Fruit fly (Drosophila melanogaster) whole organism, embryonic: ENCODE results near the gene Rab7.
A peak's percentile ranks its signal among the peaks of the same experiment; 100 is the strongest.

Experiments used
- Ada2b ChIP-seq: fragments of 200-800 bp; sonication (Bioruptor generic); IDR thresholded peaks from 2 replicates; pipeline ENCODE4 v1.3.6; 2022; ENCODE audit warnings: missing biosample characterization, missing genetic modification characterization
- Atf6 ChIP-seq: fragments of 200-800 bp; sonication (Bioruptor generic); IDR thresholded peaks from 2 replicates; pipeline ENCODE4 v1.3.6; 2022; ENCODE audit warnings: missing biosample characterization, missing genetic modification characterization
- CG11456 ChIP-seq: fragments of 200-800 bp; sonication (Bioruptor generic); IDR thresholded peaks from 3 replicates; pipeline ENCODE4 v1.3.6; 2022; ENCODE audit warnings: missing biosample characterization, missing genetic modification characterization
- CG11560 ChIP-seq: fragments of 200-800 bp; sonication (Bioruptor generic); IDR thresholded peaks from 3 replicates; pipeline ENCODE4 v1.3.6; 2022; ENCODE audit warnings: missing biosample characterization, missing genetic modification characterization
- CG12219 ChIP-seq: fragments of 200-800 bp; sonication (Bioruptor generic); optimal IDR thresholded peaks from 3 replicates; lab custom pipeline; 2018; ENCODE audit warnings: missing biosample characterization, mild to moderate bottlenecking, missing genetic modification characterization
- CG12769 ChIP-seq: fragments of 200-800 bp; sonication (Bioruptor generic); optimal IDR thresholded peaks from 2 replicates; lab custom pipeline; 2019; ENCODE audit warnings: missing biosample characterization, mild to moderate bottlenecking, missing genetic modification characterization, moderate library complexity
- CG14965 ChIP-seq: fragments of 200-800 bp; sonication (Bioruptor generic); optimal IDR thresholded peaks from 2 replicates; lab custom pipeline; 2016; ENCODE audit warnings: missing biosample characterization, missing genetic modification characterization, borderline replicate concordance
- CG17359 ChIP-seq: fragments of 200-800 bp; sonication (Bioruptor generic); optimal IDR thresholded peaks from 3 replicates; lab custom pipeline; 2018; ENCODE audit warnings: missing biosample characterization, mild to moderate bottlenecking, missing genetic modification characterization, moderate library complexity
- CG2875 ChIP-seq: fragments of 200-800 bp; sonication (Bioruptor generic); optimal IDR thresholded peaks from 2 replicates; lab custom pipeline; 2017; ENCODE audit warnings: missing biosample characterization, mild to moderate bottlenecking, missing genetic modification characterization, missing genetic modification reagents
- CG34422 ChIP-seq: fragments of 200-800 bp; sonication (Bioruptor generic); IDR thresholded peaks from 3 replicates; pipeline ENCODE4 v1.3.6; 2022; ENCODE audit warnings: missing biosample characterization, missing genetic modification characterization
- CG6175 ChIP-seq: fragments of 200-800 bp; sonication (Bioruptor generic); IDR thresholded peaks from 3 replicates; pipeline ENCODE4 v1.3.6; 2022; ENCODE audit warnings: missing biosample characterization, missing genetic modification characterization
- CG7987 ChIP-seq: fragments of 200-800 bp; sonication (Bioruptor generic); optimal IDR thresholded peaks from 2 replicates; lab custom pipeline; 2018; ENCODE audit warnings: missing biosample characterization, mild to moderate bottlenecking, missing genetic modification characterization, moderate library complexity
- CG8924 ChIP-seq: fragments of 200-800 bp; optimal IDR thresholded peaks from 3 replicates; lab custom pipeline; 2019; ENCODE audit warnings: missing biosample characterization, mild to moderate bottlenecking, missing genetic modification characterization, moderate library complexity
- CG9609 ChIP-seq: fragments of 200-800 bp; sonication (Bioruptor generic); optimal IDR thresholded peaks from 3 replicates; lab custom pipeline; 2016; ENCODE audit warnings: missing biosample characterization, missing genetic modification characterization
- CG9817 ChIP-seq: fragments of 200-800 bp; sonication (Bioruptor generic); optimal IDR thresholded peaks from 2 replicates; lab custom pipeline; 2018; ENCODE audit warnings: missing biosample characterization, mild to moderate bottlenecking, missing genetic modification characterization, moderate library complexity
- Chrac-16 ChIP-seq: fragments of 200-800 bp; sonication (Bioruptor generic); optimal IDR thresholded peaks from 3 replicates; lab custom pipeline; 2016; ENCODE audit warnings: missing biosample characterization, missing genetic modification characterization
- Dll ChIP-seq: fragments of 200-800 bp; sonication (Bioruptor generic); IDR thresholded peaks from 4 replicates; pipeline ENCODE4 v1.3.6; 2022; ENCODE audit warnings: missing biosample characterization, missing genetic modification characterization; ENCODE audit not compliant: partially characterized antibody
- Doc2 ChIP-seq: fragments of 200-800 bp; sonication (Bioruptor generic); IDR thresholded peaks from 2 replicates; pipeline ENCODE4 v1.3.6; 2022; ENCODE audit warnings: missing biosample characterization, missing genetic modification characterization
- Drgx ChIP-seq: fragments of 200-800 bp; sonication (Bioruptor generic); IDR thresholded peaks from 2 replicates; pipeline ENCODE4 v1.3.6; 2022; ENCODE audit warnings: missing biosample characterization, missing genetic modification characterization
- H15 ChIP-seq: fragments of 200-800 bp; sonication (Bioruptor generic); IDR thresholded peaks from 3 replicates; pipeline ENCODE4 v1.3.6; 2022; ENCODE audit warnings: missing biosample characterization, missing genetic modification characterization
- Hr39 ChIP-seq: fragments of >200 bp; optimal IDR thresholded peaks from 2 replicates; lab custom pipeline; 2017
- Kr ChIP-seq: fragments of 200-800 bp; sonication (Bioruptor generic); optimal IDR thresholded peaks from 2 replicates; lab custom pipeline; 2017; ENCODE audit warnings: missing biosample characterization, mild to moderate bottlenecking, missing genetic modification characterization
- MBD-R2 ChIP-seq: fragments of 200-800 bp; sonication (Bioruptor generic); IDR thresholded peaks from 2 replicates; pipeline ENCODE4 v1.3.6; 2022; ENCODE audit warnings: missing biosample characterization, missing genetic modification characterization
- MESR4 ChIP-seq: fragments of 200-800 bp; sonication (Bioruptor generic); optimal IDR thresholded peaks from 2 replicates; lab custom pipeline; 2018; ENCODE audit warnings: missing biosample characterization, mild to moderate bottlenecking, missing genetic modification characterization, moderate library complexity
- Mad ChIP-seq: fragments of 200-800 bp; sonication (Bioruptor generic); optimal IDR thresholded peaks from 2 replicates; lab custom pipeline; 2016; ENCODE audit warnings: missing biosample characterization, missing genetic modification characterization
- Stat92E ChIP-seq, 3 experiments: fragments of >200 bp in 2 of 3; fragments of 200-800 bp in 1 of 3; sonication (Bioruptor generic) in 1 of 3; optimal IDR thresholded peaks; 2 replicates each; lab custom pipeline; 2017 to 2019; ENCODE audit warnings: missing biosample characterization in 3 of 3, missing genetic modification characterization in 3 of 3, mild to moderate bottlenecking in 1 of 3, moderate library complexity in 1 of 3
- Taf1 ChIP-seq: fragments of 200-800 bp; sonication (Bioruptor generic); IDR thresholded peaks from 2 replicates; pipeline ENCODE4 v1.3.6; 2022; ENCODE audit warnings: missing biosample characterization, missing genetic modification characterization
- Xbp1 ChIP-seq: fragments of 200-800 bp; sonication (Bioruptor generic); optimal IDR thresholded peaks from 3 replicates; lab custom pipeline; 2016; ENCODE audit warnings: missing biosample characterization, mild to moderate bottlenecking, missing genetic modification characterization
- caup ChIP-seq: fragments of 200-800 bp; sonication (Bioruptor generic); optimal IDR thresholded peaks from 3 replicates; lab custom pipeline; 2017; ENCODE audit warnings: missing biosample characterization, mild to moderate bottlenecking, missing genetic modification characterization, moderate library complexity; ENCODE audit not compliant: severe bottlenecking
- exex ChIP-seq: fragments of 200-800 bp; sonication (Bioruptor generic); optimal IDR thresholded peaks from 4 replicates; lab custom pipeline; 2018; ENCODE audit warnings: missing biosample characterization, mild to moderate bottlenecking, missing genetic modification characterization, moderate library complexity
- hbn ChIP-seq: fragments of 200-800 bp; sonication (Bioruptor generic); IDR thresholded peaks from 2 replicates; pipeline ENCODE4 v1.3.6; 2022; ENCODE audit warnings: missing biosample characterization, missing genetic modification characterization; ENCODE audit not compliant: partially characterized antibody
- jing ChIP-seq: fragments of 200-800 bp; sonication (Bioruptor generic); optimal IDR thresholded peaks from 2 replicates; lab custom pipeline; 2018; ENCODE audit warnings: missing biosample characterization, mild to moderate bottlenecking, missing genetic modification characterization
- lab ChIP-seq: fragments of 200-800 bp; sonication (Bioruptor generic); optimal IDR thresholded peaks from 3 replicates; lab custom pipeline; 2017; ENCODE audit warnings: missing biosample characterization, missing genetic modification characterization, mild to moderate bottlenecking, moderate library complexity, missing genetic modification reagents
- lbe ChIP-seq: fragments of 200-800 bp; sonication (Bioruptor generic); optimal IDR thresholded peaks from 2 replicates; lab custom pipeline; 2016; ENCODE audit warnings: missing biosample characterization, mild to moderate bottlenecking, missing genetic modification characterization
- nau ChIP-seq: fragments of 200-800 bp; sonication (Bioruptor generic); optimal IDR thresholded peaks from 3 replicates; lab custom pipeline; 2017; ENCODE audit warnings: missing biosample characterization, mild to moderate bottlenecking, missing genetic modification characterization, missing genetic modification reagents
- nerfin-1 ChIP-seq: fragments of 200-800 bp; sonication (Bioruptor generic); optimal IDR thresholded peaks from 3 replicates; lab custom pipeline; 2019; ENCODE audit warnings: missing biosample characterization, mild to moderate bottlenecking, missing genetic modification characterization, moderate library complexity
- nmo ChIP-seq: fragments of 200-800 bp; sonication (Bioruptor generic); optimal IDR thresholded peaks from 2 replicates; lab custom pipeline; 2018; ENCODE audit warnings: missing biosample characterization, mild to moderate bottlenecking, missing genetic modification characterization, moderate library complexity
- pros ChIP-seq: fragments of 200-800 bp; sonication (Bioruptor generic); optimal IDR thresholded peaks from 3 replicates; lab custom pipeline; 2019; ENCODE audit warnings: missing biosample characterization, mild to moderate bottlenecking, missing genetic modification characterization, moderate library complexity
- rib ChIP-seq: fragments of 200-800 bp; sonication (Bioruptor generic); IDR thresholded peaks from 2 replicates; pipeline ENCODE4 v1.3.6; 2022; ENCODE audit warnings: missing biosample characterization, missing genetic modification characterization
- sc ChIP-seq, 3 experiments: fragments of >200 bp in 2 of 3; fragments of 200-800 bp in 1 of 3; sonication (Bioruptor generic) in 1 of 3; optimal IDR thresholded peaks; 2 replicates in 2 of 3; 3 replicates in 1 of 3; lab custom pipeline; 2017; ENCODE audit warnings: mild to moderate bottlenecking in 1 of 3, missing biosample characterization in 1 of 3, missing genetic modification characterization in 1 of 3, missing genetic modification reagents in 1 of 3
- seq ChIP-seq: fragments of 200-800 bp; sonication (Bioruptor generic); IDR thresholded peaks from 2 replicates; pipeline ENCODE4 v1.3.6; 2022; ENCODE audit warnings: missing biosample characterization, missing genetic modification characterization
- sr ChIP-seq: fragments of 200-800 bp; sonication (Bioruptor generic); IDR thresholded peaks from 3 replicates; pipeline ENCODE4 v1.3.6; 2022; ENCODE audit warnings: missing biosample characterization, missing genetic modification characterization
- ssp ChIP-seq: fragments of 200-800 bp; sonication (Bioruptor generic); IDR thresholded peaks from 2 replicates; pipeline ENCODE4 v1.3.6; 2022; ENCODE audit warnings: missing biosample characterization, missing genetic modification characterization
- tin ChIP-seq: fragments of 200-800 bp; sonication (Bioruptor generic); optimal IDR thresholded peaks from 3 replicates; lab custom pipeline; 2016; ENCODE audit warnings: missing biosample characterization, missing genetic modification characterization
- twi ChIP-seq: fragments of 200-800 bp; optimal IDR thresholded peaks from 2 replicates; lab custom pipeline; 2019; ENCODE audit warnings: missing biosample characterization, mild to moderate bottlenecking, missing genetic modification characterization, moderate library complexity

Gene Rab7

DNA sequence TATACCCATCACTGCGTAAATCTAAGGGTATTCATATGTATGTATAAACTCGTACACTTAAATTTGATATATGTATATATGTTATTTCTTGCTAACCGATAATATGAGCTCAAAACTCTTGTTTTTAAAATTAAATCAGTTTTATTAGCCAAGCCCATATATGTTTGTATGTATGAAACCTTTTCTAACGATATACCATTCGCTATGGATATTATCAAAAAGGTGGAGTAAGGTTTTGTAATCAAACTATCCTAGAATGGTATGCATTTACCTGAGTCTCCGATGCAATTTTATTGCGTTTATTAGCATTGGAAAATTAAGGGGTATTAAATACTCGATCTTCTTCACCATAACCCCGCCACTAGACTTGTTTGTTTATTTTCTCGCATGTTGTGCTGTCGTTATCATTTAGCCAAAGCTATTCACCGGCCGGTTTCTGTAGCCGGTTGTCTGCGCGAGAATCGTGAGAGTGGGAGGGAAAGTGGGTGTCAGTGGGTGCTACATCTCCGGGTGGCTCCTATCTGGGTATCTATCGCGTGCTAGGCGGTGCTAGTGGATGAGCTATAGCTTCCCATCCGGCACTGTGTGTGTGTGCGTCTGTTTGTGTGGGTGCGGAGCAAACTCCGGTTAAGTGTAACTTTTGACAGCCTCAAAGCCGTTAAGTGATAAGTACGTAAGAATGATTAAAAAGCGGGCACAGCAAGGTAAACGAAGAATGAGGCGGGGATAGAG, 15.1 kb downstream of the Rab7 start (continued):
- no peak for TF ChIP-seq Kr (GFP tag; lab: Kevin White, UChicago)
- peak; percentile 5 for TF ChIP-seq exex
- no peak for TF ChIP-seq CG17359 (tag; lab: Kevin White, UChicago)
- TF ChIP-seq sc (optimal IDR thresholded peaks at IDR 0.05; lab: Kevin White, UChicago): no peak
- TF ChIP-seq sc (GFP tag; optimal IDR thresholded peaks at IDR 0.05; lab: Kevin White, UChicago): no peak
- no peak for TF ChIP-seq Taf1
- no peak for TF ChIP-seq lbe
- peak; percentile 16 for TF ChIP-seq Xbp1 (GFP tag; lab: Kevin White, UChicago)
- TF ChIP-seq Mad (GFP tag; lab: Kevin White, UChicago): no peak
- no peak for TF ChIP-seq Ada2b (GFP tag; lab: Robert Waterston, UW)
- TF ChIP-seq CG8924 (tag; lab: Kevin White, UChicago): peak; percentile 33
- peak; percentile 40; the same call in 1 of the 3 replicates for TF ChIP-seq CG34422 (GFP tag; lab: Robert Waterston, UW)

DNA sequence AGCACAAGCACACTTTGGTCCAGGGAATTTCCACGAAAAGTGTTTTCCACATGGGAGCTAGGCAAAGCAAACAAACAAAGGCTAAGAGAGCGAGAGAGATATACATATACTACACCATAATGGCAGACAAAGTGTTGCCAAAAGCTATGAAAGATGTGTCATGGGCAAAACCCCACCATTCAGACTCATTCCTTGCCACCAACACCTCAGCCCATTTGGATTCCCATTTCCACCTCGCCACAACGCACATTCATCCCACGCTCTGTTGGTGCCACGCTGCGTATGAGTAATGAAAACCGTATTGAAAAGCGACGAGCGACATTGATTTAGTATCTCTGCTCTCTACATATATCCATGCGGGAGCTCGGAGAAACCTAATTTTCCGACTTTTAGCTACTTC, 16.1 kb downstream of the Rab7 start:
- peak; percentile 53; the same call in 1 of the 3 replicates for TF ChIP-seq CG6175 (GFP tag; lab: Robert Waterston, UW)
- peak; percentile 84 for TF ChIP-seq sr (GFP tag; lab: Robert Waterston, UW)
- TF ChIP-seq CG12769 (tag; lab: Kevin White, UChicago): peak; percentile 79
- no peak for TF ChIP-seq CG2875 (GFP tag; lab: Kevin White, UChicago)
- TF ChIP-seq Drgx: no peak
- TF ChIP-seq CG34422 (GFP tag; lab: Robert Waterston, UW): no peak
- TF ChIP-seq seq (GFP tag; lab: Robert Waterston, UW): no peak
- no peak for TF ChIP-seq Dll (GFP tag; lab: Robert Waterston, UW)

DNA sequence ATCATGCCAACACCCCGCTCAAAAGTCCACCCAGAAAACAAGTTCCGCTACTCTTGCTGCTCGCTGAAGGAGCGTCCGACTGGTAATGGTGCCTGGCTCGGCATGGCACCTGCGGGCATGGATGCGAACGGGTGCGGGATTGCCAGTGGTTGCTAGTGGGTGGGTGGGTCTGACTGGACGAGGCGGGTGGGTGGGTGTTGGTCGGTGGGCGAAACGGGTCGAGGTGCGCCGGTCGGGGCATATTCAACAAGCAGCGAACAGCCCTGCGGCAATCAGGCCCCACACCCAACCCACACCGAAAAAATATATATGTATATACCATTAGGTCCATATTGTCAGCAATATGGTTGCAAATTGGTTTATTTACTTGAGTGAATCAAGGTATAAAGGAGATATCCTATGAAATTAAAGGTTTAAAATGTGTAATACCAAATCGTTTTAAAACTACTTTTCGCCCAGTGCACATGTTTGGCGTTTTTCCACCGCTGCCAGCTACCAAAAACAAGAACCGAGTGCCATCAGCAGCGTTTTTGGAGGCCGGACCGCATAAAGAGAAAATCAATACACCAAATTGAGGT, 17.9 kb downstream of the Rab7 start:
- TF ChIP-seq CG14965 (GFP tag; lab: Kevin White, UChicago) (no peak), H15 (GFP tag; lab: Robert Waterston, UW) (peak; percentile 47; the same call in 1 of the 3 replicates), CG9817 (tag; lab: Kevin White, UChicago) (peak; percentile 53), hbn (GFP tag; lab: Robert Waterston, UW) (no peak), pros (no peak), CG12219 (GFP tag; lab: Kevin White, UChicago) (peak; percentile 64), MBD-R2 (GFP tag; lab: Robert Waterston, UW) (peak; percentile 32; the same call in 1 of the 2 replicates), Stat92E (GFP tag; optimal IDR thresholded peaks at IDR 0.05; lab: Kevin White, UChicago) (no peak), nerfin-1 (tag; lab: Kevin White, UChicago) (peak; percentile 26), CG7987 (GFP tag; lab: Kevin White, UChicago) (no peak), MESR4 (no peak), Chrac-16 (GFP tag; lab: Kevin White, UChicago) (peak; percentile 8), nmo (GFP tag; lab: Kevin White, UChicago) (peak; percentile 65), CG11456 (GFP tag; lab: Robert Waterston, UW) (peak; percentile 58; the same call in 1 of the 3 replicates), CG11560 (tag; lab: Robert Waterston, UW) (peak; percentile 62; the same call in 1 of the 3 replicates), Hr39 (no peak), Atf6 (GFP tag; lab: Robert Waterston, UW) (peak; percentile 76), caup (GFP tag; lab: Kevin White, UChicago) (peak; percentile 55), jing (GFP tag; lab: Kevin White, UChicago) (peak; percentile 12), rib (0 out of 2 replicates have a peak, but pooled peaks have one; percentile 63), Doc2 (GFP tag; lab: Robert Waterston, UW) (0 out of 2 replicates have a peak, but pooled peaks have one; percentile 18), twi (tag; lab: Kevin White, UChicago) (no peak), ssp (GFP tag; lab: Robert Waterston, UW) (peak; percentile 44; the same call in 1 of the 2 replicates), nau (no peak), tin (GFP tag; lab: Kevin White, UChicago) (no peak), CG9609 (GFP tag; lab: Kevin White, UChicago) (no peak), lab (GFP tag; lab: Kevin White, UChicago) (peak; percentile 78)
